Fruit fly (Drosophila melanogaster) whole organism, embryonic: ENCODE results near the gene Sap30.

Experiments
- Ada2b ChIP-seq: fragments of 200-800 bp; sonication (Bioruptor generic); IDR thresholded peaks from 2 replicates; pipeline ENCODE4 v1.3.6; 2022; ENCODE audit warnings: missing biosample characterization, missing genetic modification characterization
- Aef1 ChIP-seq: fragments of 200-800 bp; sonication (Bioruptor generic); IDR thresholded peaks from 3 replicates; pipeline ENCODE4 v1.3.6; 2022; ENCODE audit warnings: missing biosample characterization, missing genetic modification characterization
- Asciz ChIP-seq: fragments of 200-800 bp; sonication (Bioruptor generic); optimal IDR thresholded peaks from 2 replicates; lab custom pipeline; 2017; ENCODE audit warnings: missing biosample characterization, mild to moderate bottlenecking, missing genetic modification characterization, missing genetic modification reagents
- CG10267 ChIP-seq: fragments of 200-800 bp; sonication (Bioruptor generic); optimal IDR thresholded peaks from 2 replicates; lab custom pipeline; 2018; ENCODE audit warnings: missing biosample characterization, mild to moderate bottlenecking, missing genetic modification characterization, moderate library complexity
- CG10366 ChIP-seq: fragments of 200-800 bp; sonication (Bioruptor generic); IDR thresholded peaks from 2 replicates; pipeline ENCODE4 v1.3.6; 2022; ENCODE audit warnings: missing biosample characterization, missing genetic modification characterization
- CG10431 ChIP-seq: fragments of 200-800 bp; sonication (Bioruptor generic); optimal IDR thresholded peaks from 3 replicates; lab custom pipeline; 2018; ENCODE audit warnings: missing biosample characterization, mild to moderate bottlenecking, missing genetic modification characterization
- CG10565 ChIP-seq: fragments of 200-800 bp; sonication (Bioruptor generic); optimal IDR thresholded peaks from 3 replicates; lab custom pipeline; 2016; ENCODE audit warnings: missing biosample characterization, mild to moderate bottlenecking, missing genetic modification characterization
- CG12659 ChIP-seq: fragments of 200-800 bp; sonication (Bioruptor generic); optimal IDR thresholded peaks from 3 replicates; lab custom pipeline; 2017; ENCODE audit warnings: mild to moderate bottlenecking, missing biosample characterization, missing genetic modification reagents, missing genetic modification characterization
- CG13287 ChIP-seq: fragments of 200-800 bp; sonication (Bioruptor generic); IDR thresholded peaks from 2 replicates; pipeline ENCODE4 v1.3.6; 2022; ENCODE audit warnings: missing biosample characterization, missing genetic modification characterization; ENCODE audit not compliant: partially characterized antibody
- CG14710 ChIP-seq: fragments of 200-800 bp; sonication (Bioruptor generic); optimal IDR thresholded peaks from 3 replicates; lab custom pipeline; 2019; ENCODE audit warnings: missing biosample characterization, mild to moderate bottlenecking, missing genetic modification characterization, moderate library complexity
- CG14860 ChIP-seq: fragments of 200-800 bp; sonication (Bioruptor generic); IDR thresholded peaks from 3 replicates; pipeline ENCODE4 v1.3.6; 2022; ENCODE audit warnings: missing biosample characterization, missing genetic modification characterization; ENCODE audit not compliant: partially characterized antibody
- CG15514 ChIP-seq: fragments of 200-800 bp; sonication (Bioruptor generic); optimal IDR thresholded peaks from 3 replicates; lab custom pipeline; 2017; ENCODE audit warnings: missing biosample characterization, missing genetic modification characterization, mild to moderate bottlenecking, moderate library complexity, missing genetic modification reagents
- CG16779 ChIP-seq: fragments of 200-800 bp; sonication (Bioruptor generic); IDR thresholded peaks from 2 replicates; pipeline ENCODE4 v1.3.6; 2022; ENCODE audit warnings: missing biosample characterization, missing genetic modification characterization
- CG16813 ChIP-seq: fragments of 200-800 bp; sonication (Bioruptor generic); IDR thresholded peaks from 3 replicates; pipeline ENCODE4 v1.3.6; 2022; ENCODE audit warnings: missing biosample characterization, missing genetic modification characterization; ENCODE audit not compliant: partially characterized antibody
- CG17361 ChIP-seq: fragments of 200-800 bp; sonication (Bioruptor generic); IDR thresholded peaks from 3 replicates; pipeline ENCODE4 v1.3.6; 2022; ENCODE audit warnings: missing biosample characterization, missing genetic modification characterization
- CG31365 ChIP-seq: fragments of 200-800 bp; sonication (Bioruptor generic); optimal IDR thresholded peaks from 2 replicates; lab custom pipeline; 2018; ENCODE audit warnings: missing biosample characterization, mild to moderate bottlenecking, missing genetic modification characterization
- CG33213 ChIP-seq: fragments of 200-800 bp; sonication (Bioruptor generic); optimal IDR thresholded peaks from 3 replicates; lab custom pipeline; 2016; ENCODE audit warnings: missing biosample characterization, missing genetic modification characterization
- CG34422 ChIP-seq: fragments of 200-800 bp; sonication (Bioruptor generic); IDR thresholded peaks from 3 replicates; pipeline ENCODE4 v1.3.6; 2022; ENCODE audit warnings: missing biosample characterization, missing genetic modification characterization
- CG4424 ChIP-seq: fragments of 200-800 bp; sonication (Bioruptor generic); optimal IDR thresholded peaks from 3 replicates; lab custom pipeline; 2016; ENCODE audit warnings: missing biosample characterization, missing genetic modification characterization
- CG6791 ChIP-seq: fragments of 200-800 bp; sonication (Bioruptor generic); IDR thresholded peaks from 3 replicates; pipeline ENCODE4 v1.3.6; 2022; ENCODE audit warnings: missing biosample characterization, missing genetic modification characterization; ENCODE audit not compliant: partially characterized antibody
- CG9876 ChIP-seq: fragments of 200-800 bp; sonication (Bioruptor generic); optimal IDR thresholded peaks from 2 replicates; lab custom pipeline; 2016; ENCODE audit warnings: missing biosample characterization, missing genetic modification characterization
- Dll ChIP-seq: fragments of 200-800 bp; sonication (Bioruptor generic); IDR thresholded peaks from 4 replicates; pipeline ENCODE4 v1.3.6; 2022; ENCODE audit warnings: missing biosample characterization, missing genetic modification characterization; ENCODE audit not compliant: partially characterized antibody
- Dp ChIP-seq: fragments of 200-800 bp; sonication (Bioruptor generic); optimal IDR thresholded peaks from 2 replicates; lab custom pipeline; 2018; ENCODE audit warnings: missing biosample characterization, mild to moderate bottlenecking, missing genetic modification characterization, moderate library complexity
- E2f1 ChIP-seq: fragments of 200-800 bp; sonication (Bioruptor generic); IDR thresholded peaks from 2 replicates; pipeline ENCODE4 v1.3.6; 2022; ENCODE audit warnings: missing biosample characterization, missing genetic modification characterization
- E2f2 ChIP-seq: fragments of 200-800 bp; sonication (Bioruptor generic); IDR thresholded peaks from 2 replicates; pipeline ENCODE4 v1.3.6; 2022; ENCODE audit warnings: missing biosample characterization, missing genetic modification characterization
- Max ChIP-seq: fragments of 200-800 bp; sonication (Bioruptor generic); optimal IDR thresholded peaks from 2 replicates; lab custom pipeline; 2016; ENCODE audit warnings: missing biosample characterization, mild to moderate bottlenecking, missing genetic modification characterization
- Meics ChIP-seq: fragments of 200-800 bp; sonication (Bioruptor generic); optimal IDR thresholded peaks from 2 replicates; lab custom pipeline; 2017; ENCODE audit warnings: missing biosample characterization, mild to moderate bottlenecking, missing genetic modification characterization
- Poxn ChIP-seq: fragments of 200-800 bp; sonication (Bioruptor generic); IDR thresholded peaks from 2 replicates; pipeline ENCODE4 v1.3.6; 2022; ENCODE audit warnings: missing biosample characterization, missing genetic modification characterization
- ato ChIP-seq: fragments of 200-800 bp; sonication (Bioruptor generic); IDR thresholded peaks from 2 replicates; pipeline ENCODE4 v1.3.6; 2022; ENCODE audit warnings: missing biosample characterization, missing genetic modification characterization; ENCODE audit not compliant: partially characterized antibody
- bcd ChIP-seq: fragments of 200-800 bp; sonication (Bioruptor generic); optimal IDR thresholded peaks from 2 replicates; lab custom pipeline; 2017; ENCODE audit warnings: missing biosample characterization, mild to moderate bottlenecking, missing genetic modification characterization
- bigmax ChIP-seq: fragments of 200-800 bp; sonication (Bioruptor generic); optimal IDR thresholded peaks from 2 replicates; lab custom pipeline; 2018; ENCODE audit warnings: missing biosample characterization, mild to moderate bottlenecking, missing genetic modification characterization
- chif ChIP-seq, 2 experiments: fragments of 200-800 bp; sonication (Bioruptor generic); optimal IDR thresholded peaks; 3 replicates each; lab custom pipeline; 2016; ENCODE audit warnings: missing biosample characterization in 2 of 2, missing genetic modification characterization in 2 of 2
- dpn ChIP-seq, 2 experiments: fragments of 200-800 bp; sonication (Bioruptor generic); optimal IDR thresholded peaks; 3 replicates each; lab custom pipeline; 2016; ENCODE audit warnings: missing biosample characterization in 2 of 2, missing genetic modification characterization in 2 of 2
- en ChIP-seq: fragments of 200-800 bp; sonication (Bioruptor generic); optimal IDR thresholded peaks from 2 replicates; lab custom pipeline; 2016; ENCODE audit warnings: missing biosample characterization, missing genetic modification characterization
- fd96Cb ChIP-seq: fragments of 200-800 bp; sonication (Bioruptor generic); optimal IDR thresholded peaks from 2 replicates; lab custom pipeline; 2018; ENCODE audit warnings: missing biosample characterization, mild to moderate bottlenecking, missing genetic modification characterization, moderate library complexity
- gcm ChIP-seq: fragments of 200-800 bp; sonication (Bioruptor generic); optimal IDR thresholded peaks from 2 replicates; lab custom pipeline; 2019; ENCODE audit warnings: missing biosample characterization, mild to moderate bottlenecking, missing genetic modification characterization, moderate library complexity
- gfzf ChIP-seq: fragments of 200-800 bp; sonication (Bioruptor generic); optimal IDR thresholded peaks from 2 replicates; lab custom pipeline; 2016; ENCODE audit warnings: missing biosample characterization, mild to moderate bottlenecking, missing genetic modification characterization, moderate library complexity
- gro ChIP-seq: fragments of 200-800 bp; sonication (Bioruptor generic); optimal IDR thresholded peaks from 2 replicates; lab custom pipeline; 2016; ENCODE audit warnings: missing biosample characterization, missing genetic modification characterization
- gsb-n ChIP-seq: fragments of 200-800 bp; sonication (Bioruptor generic); optimal IDR thresholded peaks from 3 replicates; lab custom pipeline; 2018; ENCODE audit warnings: missing biosample characterization, mild to moderate bottlenecking, missing genetic modification characterization
- knrl ChIP-seq: fragments of 200-800 bp; sonication (Bioruptor generic); IDR thresholded peaks from 3 replicates; pipeline ENCODE4 v1.3.6; 2022; ENCODE audit warnings: missing biosample characterization, missing genetic modification characterization; ENCODE audit not compliant: partially characterized antibody
- phol ChIP-seq: fragments of 200-800 bp; sonication (Bioruptor generic); optimal IDR thresholded peaks from 3 replicates; lab custom pipeline; 2018; ENCODE audit warnings: missing biosample characterization, mild to moderate bottlenecking, missing genetic modification characterization, moderate library complexity
- pnt ChIP-seq: fragments of 200-800 bp; sonication (Bioruptor generic); optimal IDR thresholded peaks from 3 replicates; lab custom pipeline; 2016; ENCODE audit warnings: missing biosample characterization, missing genetic modification characterization
- pzg ChIP-seq: fragments of 200-800 bp; sonication (Bioruptor generic); optimal IDR thresholded peaks from 3 replicates; lab custom pipeline; 2018; ENCODE audit warnings: missing biosample characterization, mild to moderate bottlenecking, missing genetic modification characterization, moderate library complexity
- sens ChIP-seq: fragments of 200-800 bp; sonication (Bioruptor generic); peaks from one replicate; lab custom pipeline; 2016; ENCODE audit warnings: missing biosample characterization, missing genetic modification characterization
- slou ChIP-seq: fragments of 200-800 bp; sonication (Bioruptor generic); optimal IDR thresholded peaks from 3 replicates; lab custom pipeline; 2016; ENCODE audit warnings: missing biosample characterization, missing genetic modification characterization
- so ChIP-seq: fragments of 200-800 bp; sonication (Bioruptor generic); IDR thresholded peaks from 3 replicates; pipeline ENCODE4 v1.3.6; 2022; ENCODE audit warnings: missing biosample characterization, missing genetic modification characterization
- stwl ChIP-seq: fragments of 200-800 bp; sonication (Bioruptor generic); optimal IDR thresholded peaks from 3 replicates; lab custom pipeline; 2018; ENCODE audit warnings: missing biosample characterization, mild to moderate bottlenecking, missing genetic modification characterization, moderate library complexity
- vnd ChIP-seq: fragments of 200-800 bp; sonication (Bioruptor generic); IDR thresholded peaks from 3 replicates; pipeline ENCODE4 v1.3.6; 2022; ENCODE audit warnings: missing biosample characterization, missing genetic modification characterization; ENCODE audit not compliant: partially characterized antibody
- z ChIP-seq: fragments of 200-800 bp; sonication (Bioruptor generic); IDR thresholded peaks from 3 replicates; pipeline ENCODE4 v1.3.6; 2022; ENCODE audit warnings: missing biosample characterization, missing genetic modification characterization

Sap30 gene

DNA sequence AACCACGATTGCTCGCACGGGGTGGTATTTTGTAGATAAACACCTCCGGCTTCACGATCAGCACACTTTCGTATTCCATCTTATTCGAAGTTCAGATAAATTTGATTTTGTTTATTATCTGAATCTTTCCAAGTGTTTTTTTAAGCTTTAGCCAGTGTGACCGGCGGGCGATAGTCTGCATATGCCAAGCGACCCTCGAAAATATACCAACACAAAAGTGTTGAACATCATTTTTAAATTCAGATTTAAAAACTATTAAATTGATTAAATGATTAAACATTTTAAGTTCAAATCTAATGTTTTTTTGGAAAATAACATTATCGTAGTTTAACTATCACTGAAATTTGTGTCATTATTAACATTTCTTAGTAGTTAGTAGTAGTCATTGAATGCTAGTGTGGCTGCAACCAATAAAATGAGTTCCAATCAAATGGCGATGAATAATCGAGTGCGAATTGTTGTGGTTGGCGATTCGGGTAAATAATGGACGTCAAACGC is 13.5 kb downstream of the Sap30 start, which contains the start of the genes CG9132 and CG4789 (continued):
- TF ChIP-seq Dll (GFP tag; lab: Robert Waterston, UW) (peak; percentile 57; the same call in 3 of the 4 replicates), z (GFP tag; lab: Robert Waterston, UW) (no peak), Poxn (GFP tag; lab: Robert Waterston, UW) (no peak), knrl (0 out of 3 replicates have a peak, but pooled peaks have one; percentile 31), dpn (GFP tag; optimal IDR thresholded peaks at IDR 0.05; lab: Kevin White, UChicago) (no peak), gcm (no peak), CG4424 (no peak), CG10431 (GFP tag; lab: Kevin White, UChicago) (no peak), chif (GFP tag; optimal IDR thresholded peaks at IDR 0.05; lab: Kevin White, UChicago) (no peak), CG10366 (GFP tag; lab: Robert Waterston, UW) (no peak), CG13287 (GFP tag; lab: Robert Waterston, UW) (peak; percentile 43; the same call in 1 of the 2 replicates), Aef1 (GFP tag; lab: Robert Waterston, UW) (no peak), CG10267 (peak; percentile 2), vnd (GFP tag; lab: Robert Waterston, UW) (no peak), E2f1 (GFP tag; lab: Robert Waterston, UW) (no peak), CG16779 (GFP tag; lab: Robert Waterston, UW) (no peak), bcd (GFP tag; lab: Kevin White, UChicago) (no peak), stwl (tag; lab: Kevin White, UChicago) (peak; percentile 51), E2f2 (GFP tag; lab: Robert Waterston, UW) (peak; percentile 37; the same call in 1 of the 2 replicates), gro (GFP tag; lab: Kevin White, UChicago) (no peak), fd96Cb (tag; lab: Kevin White, UChicago) (no peak), CG14860 (GFP tag; lab: Robert Waterston, UW) (no peak), CG12659 (GFP tag; lab: Kevin White, UChicago) (peak; percentile 22), bigmax (GFP tag; lab: Kevin White, UChicago) (no peak), Dp (peak; percentile 43), CG34422 (no peak), pzg (peak; percentile 48), CG14710 (peak; percentile 26), gfzf (GFP tag; lab: Kevin White, UChicago) (peak; percentile 74), CG31365 (tag; lab: Kevin White, UChicago) (no peak), CG6791 (GFP tag; lab: Robert Waterston, UW) (no peak), CG10565 (no peak), gsb-n (tag; lab: Kevin White, UChicago) (no peak), Asciz (GFP tag; lab: Kevin White, UChicago) (no peak), en (no peak), slou (GFP tag; lab: Kevin White, UChicago) (no peak), Meics (GFP tag; lab: Kevin White, UChicago) (no peak), CG33213 (GFP tag; lab: Kevin White, UChicago) (no peak), CG9876 (GFP tag; lab: Kevin White, UChicago) (no peak), phol (tag; lab: Kevin White, UChicago) (peak; percentile 4), CG17361 (GFP tag; lab: Robert Waterston, UW) (0 out of 3 replicates have a peak, but pooled peaks have one; percentile 17), Max (GFP tag; lab: Kevin White, UChicago) (no peak), ato (GFP tag; lab: Robert Waterston, UW) (no peak), CG15514 (GFP tag; lab: Kevin White, UChicago) (peak; percentile 30), sens (GFP tag; lab: Kevin White, UChicago) (peak; percentile 38), so (no peak), pnt (GFP tag; lab: Kevin White, UChicago) (no peak), Ada2b (GFP tag; lab: Robert Waterston, UW) (no peak), CG16813 (GFP tag; lab: Robert Waterston, UW) (0 out of 3 replicates have a peak, but pooled peaks have one; percentile 24)
